Worm (Caenorhabditis elegans) whole organism, L4/young adult: ENCODE measurements around the gene M117.1.
"Not testable (repeated sequence)": the region's sequence is repeated elsewhere in the genome, so short reads cannot be mapped to it uniquely, and the experiment has no call there.

Experiments
- W03F9.2 ChIP-seq: fragments of 150-350 bp; optimal IDR thresholded peaks from 2 replicates; lab custom pipeline; 2014; ENCODE audit warnings: missing biosample characterization, missing genetic modification characterization
- dao-5 ChIP-seq: sonication (generic microtip); optimal IDR thresholded peaks from 2 replicates; lab custom pipeline; 2016; ENCODE audit warnings: missing genotype, missing genetic modification characterization, moderate library complexity, missing compliant biosample characterization

DNA sequence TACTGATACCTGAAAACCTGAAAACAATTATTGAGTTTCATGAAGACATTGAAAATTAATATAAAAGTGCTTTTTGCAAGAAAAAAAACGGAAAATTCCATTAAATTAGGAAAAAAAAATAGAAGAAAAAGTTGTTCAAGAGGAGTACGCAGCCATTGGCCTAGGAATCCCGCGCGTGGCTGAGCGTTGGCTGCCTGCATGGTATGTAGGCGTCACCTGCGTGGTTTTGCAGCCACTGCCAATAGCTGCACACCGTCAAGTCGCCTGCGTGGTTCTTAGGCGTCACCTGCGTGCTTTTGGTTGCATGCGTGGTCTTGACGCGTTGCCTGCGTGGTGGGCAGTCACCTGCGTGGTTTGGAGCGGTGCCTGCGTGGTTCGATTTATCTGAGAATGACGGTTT, 14.0 kb downstream of the M117.1 start, which contains the start of gene M117.6:
- not testable (repeated sequence) for TF ChIP-seq dao-5; W03F9.2 (tag; lab: Kevin White, UChicago)
